Fruit fly (Drosophila melanogaster) whole organism, embryonic: Measurements from ENCODE around the gene CG11986.

Experiments
- Bteb2 ChIP-seq: fragments of 200-800 bp; sonication (Bioruptor generic); optimal IDR thresholded peaks from 2 replicates; lab custom pipeline; 2016; ENCODE audit warnings: missing biosample characterization, missing genetic modification characterization
- CG11398 ChIP-seq: fragments of 200-800 bp; sonication (Bioruptor generic); optimal IDR thresholded peaks from 2 replicates; lab custom pipeline; 2016; ENCODE audit warnings: missing biosample characterization, missing genetic modification characterization
- CG14441 ChIP-seq: fragments of 200-800 bp; sonication (Bioruptor generic); IDR thresholded peaks from 2 replicates; pipeline ENCODE4 v1.3.6; 2022; ENCODE audit warnings: missing biosample characterization, missing genetic modification characterization
- CG14965 ChIP-seq: fragments of 200-800 bp; sonication (Bioruptor generic); optimal IDR thresholded peaks from 2 replicates; lab custom pipeline; 2016; ENCODE audit warnings: missing biosample characterization, missing genetic modification characterization, borderline replicate concordance
- CG2199 ChIP-seq: fragments of 200-800 bp; sonication (Bioruptor generic); IDR thresholded peaks from 3 replicates; pipeline ENCODE4 v1.3.6; 2022; ENCODE audit warnings: missing biosample characterization, missing genetic modification characterization
- CG30020 ChIP-seq: fragments of 200-800 bp; optimal IDR thresholded peaks from 2 replicates; lab custom pipeline; 2019; ENCODE audit warnings: missing biosample characterization, mild to moderate bottlenecking, missing genetic modification characterization, moderate library complexity
- CG3163 ChIP-seq: fragments of 200-800 bp; sonication (Bioruptor generic); optimal IDR thresholded peaks from 3 replicates; lab custom pipeline; 2016; ENCODE audit warnings: missing biosample characterization, missing genetic modification characterization
- CG3838 ChIP-seq: fragments of 200-800 bp; sonication (Bioruptor generic); optimal IDR thresholded peaks from 3 replicates; lab custom pipeline; 2016; ENCODE audit warnings: missing biosample characterization, missing genetic modification characterization
- CG4617 ChIP-seq: fragments of 200-800 bp; sonication (Bioruptor generic); optimal IDR thresholded peaks from 3 replicates; lab custom pipeline; 2016; ENCODE audit warnings: missing biosample characterization, missing genetic modification characterization, borderline replicate concordance
- CG4854 ChIP-seq: fragments of 200-800 bp; sonication (Bioruptor generic); optimal IDR thresholded peaks from 2 replicates; lab custom pipeline; 2016; ENCODE audit warnings: missing biosample characterization, missing genetic modification characterization, inconsistent platforms
- CG6254 ChIP-seq: fragments of 200-800 bp; sonication (Bioruptor generic); optimal IDR thresholded peaks from 3 replicates; lab custom pipeline; 2017; ENCODE audit warnings: mild to moderate bottlenecking, missing biosample characterization, missing genetic modification reagents, missing genetic modification characterization
- CG8924 ChIP-seq: fragments of 200-800 bp; optimal IDR thresholded peaks from 3 replicates; lab custom pipeline; 2019; ENCODE audit warnings: missing biosample characterization, mild to moderate bottlenecking, missing genetic modification characterization, moderate library complexity
- CG9727 ChIP-seq: fragments of 200-800 bp; sonication (Bioruptor generic); optimal IDR thresholded peaks from 3 replicates; lab custom pipeline; 2017; ENCODE audit warnings: missing biosample characterization, mild to moderate bottlenecking, missing genetic modification characterization
- CkIIα-i1 ChIP-seq: fragments of 200-800 bp; sonication (Bioruptor generic); IDR thresholded peaks from 2 replicates; pipeline ENCODE4 v1.3.6; 2022; ENCODE audit warnings: missing biosample characterization, missing genetic modification characterization
- Dad ChIP-seq: fragments of 200-800 bp; sonication (Bioruptor generic); optimal IDR thresholded peaks from 3 replicates; lab custom pipeline; 2016; ENCODE audit warnings: missing biosample characterization, missing genetic modification characterization
- Hey ChIP-seq: fragments of 200-800 bp; sonication (Bioruptor generic); optimal IDR thresholded peaks from 3 replicates; lab custom pipeline; 2018; ENCODE audit warnings: missing biosample characterization, mild to moderate bottlenecking, missing genetic modification characterization
- Hmx ChIP-seq: fragments of 200-800 bp; sonication (Bioruptor generic); optimal IDR thresholded peaks from 2 replicates; lab custom pipeline; 2016; ENCODE audit warnings: missing biosample characterization, missing genetic modification characterization
- Hr3 ChIP-seq: fragments of 200-800 bp; sonication (Bioruptor generic); optimal IDR thresholded peaks from 3 replicates; lab custom pipeline; 2016; ENCODE audit warnings: missing biosample characterization, missing genetic modification characterization
- Lhr ChIP-seq: fragments of 200-800 bp; sonication (Bioruptor generic); optimal IDR thresholded peaks from 3 replicates; lab custom pipeline; 2017; ENCODE audit warnings: mild to moderate bottlenecking, missing biosample characterization, missing genetic modification reagents, missing genetic modification characterization
- Med ChIP-seq: fragments of 200-800 bp; sonication (Bioruptor generic); peaks from one replicate; lab custom pipeline; 2016; ENCODE audit warnings: missing biosample characterization, missing genetic modification characterization, mild to moderate bottlenecking, inconsistent platforms, moderate library complexity
- NK7.1 ChIP-seq: fragments of 200-800 bp; sonication (Bioruptor generic); optimal IDR thresholded peaks from 3 replicates; lab custom pipeline; 2016; ENCODE audit warnings: missing biosample characterization, missing genetic modification characterization
- Taf1 ChIP-seq: fragments of 200-800 bp; sonication (Bioruptor generic); IDR thresholded peaks from 2 replicates; pipeline ENCODE4 v1.3.6; 2022; ENCODE audit warnings: missing biosample characterization, missing genetic modification characterization
- Vsx1 ChIP-seq: fragments of 200-800 bp; sonication (Bioruptor generic); optimal IDR thresholded peaks from 2 replicates; lab custom pipeline; 2017; ENCODE audit warnings: missing biosample characterization, mild to moderate bottlenecking, missing genetic modification characterization, missing genetic modification reagents
- ac ChIP-seq: fragments of 200-800 bp; sonication (Bioruptor generic); optimal IDR thresholded peaks from 3 replicates; lab custom pipeline; 2017; ENCODE audit warnings: missing biosample characterization, mild to moderate bottlenecking, missing genetic modification characterization
- caup ChIP-seq: fragments of 200-800 bp; sonication (Bioruptor generic); optimal IDR thresholded peaks from 3 replicates; lab custom pipeline; 2017; ENCODE audit warnings: missing biosample characterization, mild to moderate bottlenecking, missing genetic modification characterization, moderate library complexity; ENCODE audit not compliant: severe bottlenecking
- chif ChIP-seq, 2 experiments: fragments of 200-800 bp; sonication (Bioruptor generic); optimal IDR thresholded peaks; 3 replicates each; lab custom pipeline; 2016; ENCODE audit warnings: missing biosample characterization in 2 of 2, missing genetic modification characterization in 2 of 2
- chinmo ChIP-seq: fragments of 200-800 bp; sonication (Bioruptor generic); IDR thresholded peaks from 4 replicates; pipeline ENCODE4 v1.3.6; 2022; ENCODE audit warnings: missing biosample characterization, missing genetic modification characterization; ENCODE audit not compliant: partially characterized antibody
- chn ChIP-seq: fragments of 200-800 bp; sonication (Bioruptor generic); optimal IDR thresholded peaks from 2 replicates; lab custom pipeline; 2016; ENCODE audit warnings: missing biosample characterization, missing genetic modification characterization
- ems ChIP-seq: fragments of 200-800 bp; sonication (Bioruptor generic); optimal IDR thresholded peaks from 3 replicates; lab custom pipeline; 2016; ENCODE audit warnings: missing biosample characterization, missing genetic modification characterization
- grn ChIP-seq: fragments of 200-800 bp; sonication (Bioruptor generic); optimal IDR thresholded peaks from 3 replicates; lab custom pipeline; 2017; ENCODE audit warnings: missing biosample characterization, missing genetic modification characterization
- gsb ChIP-seq: fragments of 200-800 bp; sonication (Bioruptor generic); IDR thresholded peaks from 2 replicates; pipeline ENCODE4 v1.3.6; 2022; ENCODE audit warnings: missing biosample characterization, missing genetic modification characterization
- her ChIP-seq: fragments of 200-800 bp; sonication (Bioruptor generic); optimal IDR thresholded peaks from 2 replicates; lab custom pipeline; 2016; ENCODE audit warnings: missing biosample characterization, missing genetic modification characterization
- lov ChIP-seq, 2 experiments: fragments of 200-800 bp in 1 of 2; fragments of >200 bp in 1 of 2; sonication (Bioruptor generic) in 1 of 2; IDR thresholded peaks in 1 of 2; optimal IDR thresholded peaks in 1 of 2; 2 replicates in 1 of 2; 3 replicates in 1 of 2; pipeline versions ENCODE4 v1.3.6 to Lab custom; 2017 to 2022; ENCODE audit warnings: missing biosample characterization in 1 of 2, missing genetic modification characterization in 1 of 2
- mld ChIP-seq: fragments of 200-800 bp; sonication (Bioruptor generic); IDR thresholded peaks from 3 replicates; pipeline ENCODE4 v1.3.6; 2022; ENCODE audit warnings: missing biosample characterization, missing genetic modification characterization; ENCODE audit not compliant: partially characterized antibody
- nerfin-2 ChIP-seq: fragments of 200-800 bp; sonication (Bioruptor generic); IDR thresholded peaks from 2 replicates; pipeline ENCODE4 v1.3.6; 2022; ENCODE audit warnings: missing biosample characterization, missing genetic modification characterization; ENCODE audit not compliant: partially characterized antibody
- org-1 ChIP-seq: fragments of 200-800 bp; sonication (Bioruptor generic); optimal IDR thresholded peaks from 2 replicates; lab custom pipeline; 2017; ENCODE audit warnings: missing biosample characterization, missing genetic modification characterization
- phol ChIP-seq: fragments of 200-800 bp; sonication (Bioruptor generic); optimal IDR thresholded peaks from 3 replicates; lab custom pipeline; 2018; ENCODE audit warnings: missing biosample characterization, mild to moderate bottlenecking, missing genetic modification characterization, moderate library complexity
- scrt ChIP-seq: fragments of 200-800 bp; sonication (Bioruptor generic); optimal IDR thresholded peaks from 2 replicates; lab custom pipeline; 2018; ENCODE audit warnings: missing biosample characterization, mild to moderate bottlenecking, missing genetic modification characterization, moderate library complexity
- slp2 ChIP-seq: fragments of 200-800 bp; sonication (Bioruptor generic); optimal IDR thresholded peaks from 2 replicates; lab custom pipeline; 2016; ENCODE audit warnings: missing biosample characterization, missing genetic modification characterization
- tin ChIP-seq: fragments of 200-800 bp; sonication (Bioruptor generic); optimal IDR thresholded peaks from 3 replicates; lab custom pipeline; 2016; ENCODE audit warnings: missing biosample characterization, missing genetic modification characterization

Gene CG11986

dm6 chr3R:8992928-8993579, 22.2 kb upstream of the CG11986 start, which contains the start of gene CG11975 (continued):
- TF ChIP-seq Bteb2 (GFP tag; lab: Kevin White, UChicago), result peak; percentile 62
- no peak for TF ChIP-seq grn (GFP tag; lab: Kevin White, UChicago)
- no peak for TF ChIP-seq chinmo (GFP tag; lab: Robert Waterston, UW)
- TF ChIP-seq Hr3 (GFP tag; lab: Kevin White, UChicago), result peak; percentile 73
- peak; percentile 78 for TF ChIP-seq slp2 (GFP tag; lab: Kevin White, UChicago)
- TF ChIP-seq CG11398, result peak; percentile 60
- TF ChIP-seq Dad (GFP tag; lab: Kevin White, UChicago), result peak; percentile 70
- peak; percentile 82 for TF ChIP-seq her (GFP tag; lab: Kevin White, UChicago)
- TF ChIP-seq CG14965 (GFP tag; lab: Kevin White, UChicago), result peak; percentile 6
- peak; percentile 97 for TF ChIP-seq Med (GFP tag; lab: Kevin White, UChicago)
- peak; percentile 58 for TF ChIP-seq Taf1 (GFP tag; lab: Robert Waterston, UW)
- no peak for TF ChIP-seq scrt (GFP tag; lab: Kevin White, UChicago)
- TF ChIP-seq CG4854 (GFP tag; lab: Kevin White, UChicago), result peak; percentile 71
- peak; percentile 92 for TF ChIP-seq CG4617 (GFP tag; lab: Kevin White, UChicago)
- TF ChIP-seq nerfin-2 (GFP tag; lab: Robert Waterston, UW), result no peak
- TF ChIP-seq Hmx (GFP tag; lab: Kevin White, UChicago), result no peak
- TF ChIP-seq CG6254, result no peak
- TF ChIP-seq chif (GFP tag; optimal IDR thresholded peaks at IDR 0.05; lab: Kevin White, UChicago), result peak; percentile 72 to 81
- TF ChIP-seq CG9727 (GFP tag; lab: Kevin White, UChicago), result peak; percentile 60
- no peak for TF ChIP-seq Vsx1 (GFP tag; lab: Kevin White, UChicago)
- no peak for TF ChIP-seq Hey
- peak; percentile 83 for TF ChIP-seq phol
- TF ChIP-seq NK7.1 (GFP tag; lab: Kevin White, UChicago), result peak; percentile 64
- TF ChIP-seq ems (GFP tag; lab: Kevin White, UChicago), result peak; percentile 87
- TF ChIP-seq tin (GFP tag; lab: Kevin White, UChicago), result peak; percentile 71
- TF ChIP-seq caup (GFP tag; lab: Kevin White, UChicago), result peak; percentile 80
- TF ChIP-seq org-1 (GFP tag; lab: Kevin White, UChicago), result no peak
- no peak for TF ChIP-seq mld
- no peak for TF ChIP-seq lov (optimal IDR thresholded peaks at IDR 0.05; lab: Kevin White, UChicago)
- TF ChIP-seq lov (GFP tag; IDR thresholded peaks at IDR 0.05; lab: Robert Waterston, UW), result no peak
- TF ChIP-seq CG14441 (GFP tag; lab: Robert Waterston, UW), result no peak
- TF ChIP-seq CkIIα-i1 (GFP tag; lab: Robert Waterston, UW), result no peak
- TF ChIP-seq CG3163 (GFP tag; lab: Kevin White, UChicago), result peak; percentile 73
- no peak for TF ChIP-seq ac
- peak; percentile 95 for TF ChIP-seq chn (GFP tag; lab: Kevin White, UChicago)
- peak; percentile 18 for TF ChIP-seq Lhr (GFP tag; lab: Kevin White, UChicago)
- TF ChIP-seq CG3838 (GFP tag; lab: Kevin White, UChicago), result no peak
- TF ChIP-seq CG2199 (GFP tag; lab: Robert Waterston, UW), result no peak
- TF ChIP-seq CG30020, result peak; percentile 63
- TF ChIP-seq gsb (GFP tag; lab: Robert Waterston, UW), result 0 out of 2 replicates have a peak, but pooled peaks have one; percentile 12
- TF ChIP-seq CG8924 (tag; lab: Kevin White, UChicago), result peak; percentile 74
- TF ChIP-seq, all 482 proteins: peak for 307
